Worm (Caenorhabditis elegans) whole organism, L2 larva: Measurements from ENCODE around the gene C26D10.3.

Experiments
- R02D3.7 ChIP-seq: fragments of 150-350 bp; optimal IDR thresholded peaks from 2 replicates; lab custom pipeline; 2014; ENCODE audit warnings: missing biosample characterization, missing genetic modification characterization
- aly-2 ChIP-seq: fragments of 150-350 bp; optimal IDR thresholded peaks from 2 replicates; lab custom pipeline; 2014; ENCODE audit warnings: missing biosample characterization, missing genetic modification characterization
- ama-1 ChIP-seq: fragments of 150-350 bp; optimal IDR thresholded peaks from 2 replicates; lab custom pipeline; 2018; ENCODE audit warnings: inconsistent platforms
- egl-27 ChIP-seq: sonication (generic microtip); optimal IDR thresholded peaks from 3 replicates; lab custom pipeline; 2017; ENCODE audit warnings: missing biosample characterization, missing genetic modification reagents, missing genetic modification characterization
- elt-3 ChIP-seq: sonication (generic microtip); optimal IDR thresholded peaks from 2 replicates; lab custom pipeline; 2017; ENCODE audit warnings: missing biosample characterization, missing genetic modification characterization
- fos-1 ChIP-seq: fragments of 150-350 bp; optimal IDR thresholded peaks from 2 replicates; lab custom pipeline; 2014; ENCODE audit warnings: missing biosample characterization, missing genetic modification characterization
- lsy-2 ChIP-seq, 2 experiments: fragments of 150-350 bp in 1 of 2; sonication (generic microtip) in 1 of 2; optimal IDR thresholded peaks; 2 replicates each; lab custom pipeline; 2014 to 2017; ENCODE audit warnings: missing biosample characterization in 2 of 2, missing genetic modification characterization in 2 of 2
- mdl-1 ChIP-seq, 2 experiments: fragments of 150-350 bp in 1 of 2; sonication (generic microtip) in 1 of 2; optimal IDR thresholded peaks; 2 replicates each; lab custom pipeline; 2017; ENCODE audit warnings: missing biosample characterization in 2 of 2, missing genetic modification characterization in 2 of 2
- nhr-12 ChIP-seq: fragments of 150-350 bp; optimal IDR thresholded peaks from 2 replicates; lab custom pipeline; 2014; ENCODE audit warnings: missing biosample characterization, missing genetic modification characterization
- nhr-237 ChIP-seq: fragments of 150-350 bp; optimal IDR thresholded peaks from 2 replicates; lab custom pipeline; 2014; ENCODE audit warnings: missing biosample characterization, missing genetic modification characterization
- nhr-25 ChIP-seq: fragments of 150-350 bp; sonication (generic microtip); optimal IDR thresholded peaks from 3 replicates; lab custom pipeline; 2014; ENCODE audit warnings: missing biosample characterization, missing genetic modification characterization
- sem-4 ChIP-seq: fragments of 150-350 bp; optimal IDR thresholded peaks from 2 replicates; lab custom pipeline; 2014; ENCODE audit warnings: missing biosample characterization, missing genetic modification reagents, missing genetic modification characterization
- unc-39 ChIP-seq: fragments of 150-350 bp; optimal IDR thresholded peaks from 2 replicates; lab custom pipeline; 2014; ENCODE audit warnings: missing biosample characterization, missing genetic modification characterization
- unc-62 ChIP-seq: fragments of 150-350 bp; optimal IDR thresholded peaks from 2 replicates; lab custom pipeline; 2014; ENCODE audit warnings: missing biosample characterization, missing genetic modification reagents, missing genetic modification characterization

ce11 chrII:8370194-8370593, 45.0 kb downstream of the C26D10.3 start:
- TF ChIP-seq mdl-1 (tag; optimal IDR thresholded peaks at IDR 0.05; lab: Kevin White, UChicago) (no peak), aly-2 (tag; lab: Kevin White, UChicago) (no peak), nhr-237 (tag; lab: Kevin White, UChicago) (no peak), R02D3.7 (no peak), egl-27 (no peak), fos-1 (no peak), nhr-25 (tag; lab: Kevin White, UChicago) (no peak), sem-4 (tag; lab: Kevin White, UChicago) (no peak), ama-1 (lab: Kevin White, UChicago) (no peak), nhr-12 (no peak), unc-62 (no peak), elt-3 (tag; lab: Kevin White, UChicago) (no peak), unc-39 (tag; lab: Kevin White, UChicago) (no peak), lsy-2 (tag; optimal IDR thresholded peaks at IDR 0.05; lab: Kevin White, UChicago) (no peak)
